Worm (Caenorhabditis elegans): ENCODE measurements around the gene ncam-1.
A peak's percentile ranks its signal among the peaks of the same experiment; 100 is the strongest.

ncam-1 gene

ce11 chrX:729062-729461 is 37.3 kb downstream of the ncam-1 start:
- TF ChIP-seq ztf-11 (tag; optimal IDR thresholded peaks at IDR 0.05) (no peak), sma-3 (GFP tag; optimal IDR thresholded peaks at IDR 0.05) (peak; percentile 1), R02D3.7 (tag; optimal IDR thresholded peaks at IDR 0.05) (no peak), unc-39 (tag; optimal IDR thresholded peaks at IDR 0.05) (no peak), ztf-1 (GFP tag; conservative IDR thresholded peaks at IDR 0.05) (no peak), lsy-2 (tag; optimal IDR thresholded peaks at IDR 0.05) (no peak), mbf-1 (tag; optimal IDR thresholded peaks at IDR 0.05) (no peak), snpc-4 (tag; optimal IDR thresholded peaks at IDR 0.05) (no peak), peb-1 (tag; optimal IDR thresholded peaks at IDR 0.05) (no peak), fos-1 (tag; optimal IDR thresholded peaks at IDR 0.05) (peak; percentile 47), ZK546.5 (tag; optimal IDR thresholded peaks at IDR 0.05) (no peak), ceh-16 (tag; optimal IDR thresholded peaks at IDR 0.05) (no peak)

- TF ChIP-seq mbf-1 (tag; optimal IDR thresholded peaks at IDR 0.05) = no peak
- no peak for TF ChIP-seq nhr-77 (tag; optimal IDR thresholded peaks at IDR 0.05)
- TF ChIP-seq peb-1 (tag; optimal IDR thresholded peaks at IDR 0.05) = no peak
- no peak for TF ChIP-seq nhr-237 (tag; optimal IDR thresholded peaks at IDR 0.05)
- no peak for TF ChIP-seq crh-2 (tag; optimal IDR thresholded peaks at IDR 0.05)
- TF ChIP-seq C34F6.9 (tag; optimal IDR thresholded peaks at IDR 0.05) = no peak
- TF ChIP-seq gmeb-1 (tag; optimal IDR thresholded peaks at IDR 0.05) = no peak
- no peak for TF ChIP-seq ceh-82 (tag; optimal IDR thresholded peaks at IDR 0.05)
- no peak for TF ChIP-seq alr-1 (tag; optimal IDR thresholded peaks at IDR 0.05)
- TF ChIP-seq ceh-16 (tag; optimal IDR thresholded peaks at IDR 0.05) = no peak
- no peak for TF ChIP-seq nhr-6 (tag; optimal IDR thresholded peaks at IDR 0.05)
- TF ChIP-seq zag-1 (tag; optimal IDR thresholded peaks at IDR 0.05) = no peak
- no peak for TF ChIP-seq ztf-4 (tag; optimal IDR thresholded peaks at IDR 0.05)
- TF ChIP-seq elt-3 (tag; optimal IDR thresholded peaks at IDR 0.05) = no peak
- TF ChIP-seq lsy-2 (tag; optimal IDR thresholded peaks at IDR 0.05) = no peak
- no peak for TF ChIP-seq egl-27 (tag; optimal IDR thresholded peaks at IDR 0.05)
These were observed 43.9 kb downstream of the ncam-1 start, which contains the start of gene npr-19 for ce11 chrX:735572-735971. Gene npr-19 (minus strand): TSS chrX:735672.

ce11 chrX:736989-737388 is 45.3 kb downstream of the ncam-1 start:
- TF ChIP-seq nhr-237 (tag; optimal IDR thresholded peaks at IDR 0.05) (no peak), dmd-4 (tag; optimal IDR thresholded peaks at IDR 0.05) (no peak), skn-1 (tag; optimal IDR thresholded peaks at IDR 0.05) (no peak), sem-4 (tag; optimal IDR thresholded peaks at IDR 0.05) (no peak)

ce11 chrX:748319-748718 is 56.6 kb downstream of the ncam-1 start:
- TF ChIP-seq alr-1 (tag; optimal IDR thresholded peaks at IDR 0.05) (no peak), C34F6.9 (tag; optimal IDR thresholded peaks at IDR 0.05) (no peak), ZK546.5 (tag; optimal IDR thresholded peaks at IDR 0.05) (no peak), ceh-82 (tag; optimal IDR thresholded peaks at IDR 0.05) (no peak), blmp-1 (tag; optimal IDR thresholded peaks at IDR 0.05; ENCODE audit: insufficient read depth) (no peak)
